Fruit fly (Drosophila melanogaster) whole organism, prepupa: ENCODE measurements around the gene sip1.

Experiments used
- CG10631 ChIP-seq: fragments of 200-800 bp; sonication (Bioruptor generic); optimal IDR thresholded peaks from 2 replicates; lab custom pipeline; 2016; ENCODE audit warnings: missing biosample characterization, missing genetic modification characterization
- CG10669 ChIP-seq: fragments of 200-800 bp; sonication (Bioruptor generic); optimal IDR thresholded peaks from 3 replicates; lab custom pipeline; 2018; ENCODE audit warnings: missing biosample characterization, mild to moderate bottlenecking, missing genetic modification characterization, moderate library complexity
- CG11294 ChIP-seq: fragments of 200-800 bp; sonication (Bioruptor generic); IDR thresholded peaks from 2 replicates; pipeline ENCODE4 v1.3.6; 2022; ENCODE audit warnings: missing biosample characterization, missing genetic modification characterization
- CG11762 ChIP-seq: fragments of 200-800 bp; sonication (Bioruptor generic); optimal IDR thresholded peaks from 3 replicates; lab custom pipeline; 2016; ENCODE audit warnings: missing biosample characterization, missing genetic modification characterization; ENCODE audit not compliant: insufficient read depth
- CG11902 ChIP-seq: fragments of 200-800 bp; sonication (Bioruptor generic); optimal IDR thresholded peaks from 3 replicates; lab custom pipeline; 2016; ENCODE audit warnings: missing biosample characterization, missing genetic modification characterization
- CG1621 ChIP-seq: fragments of 200-800 bp; sonication (Bioruptor generic); optimal IDR thresholded peaks from 3 replicates; lab custom pipeline; 2018; ENCODE audit warnings: missing biosample characterization, mild to moderate bottlenecking, missing genetic modification characterization
- CG3032 ChIP-seq: fragments of 200-800 bp; optimal IDR thresholded peaks from 2 replicates; lab custom pipeline; 2019; ENCODE audit warnings: missing biosample characterization, mild to moderate bottlenecking, missing genetic modification characterization, moderate library complexity
- CG32006 ChIP-seq: fragments of 200-800 bp; sonication (Bioruptor generic); optimal IDR thresholded peaks from 3 replicates; lab custom pipeline; 2017; ENCODE audit warnings: missing biosample characterization, mild to moderate bottlenecking, missing genetic modification characterization
- CG34406 ChIP-seq: fragments of 200-800 bp; sonication (Bioruptor generic); optimal IDR thresholded peaks from 3 replicates; lab custom pipeline; 2016; ENCODE audit warnings: missing biosample characterization, missing genetic modification characterization
- CG6163 ChIP-seq: fragments of 200-800 bp; sonication (Bioruptor generic); IDR thresholded peaks from 3 replicates; pipeline ENCODE4 v1.3.6; 2022; ENCODE audit warnings: missing biosample characterization, missing genetic modification characterization
- CG6276 ChIP-seq: fragments of 200-800 bp; sonication (Bioruptor generic); optimal IDR thresholded peaks from 2 replicates; lab custom pipeline; 2017; ENCODE audit warnings: missing biosample characterization, mild to moderate bottlenecking, missing genetic modification characterization
- CG6792 ChIP-seq: fragments of 200-800 bp; sonication (Bioruptor generic); optimal IDR thresholded peaks from 3 replicates; lab custom pipeline; 2016; ENCODE audit warnings: missing biosample characterization, missing genetic modification characterization
- CG6808 ChIP-seq: fragments of 200-800 bp; sonication (Bioruptor generic); optimal IDR thresholded peaks from 3 replicates; lab custom pipeline; 2017; ENCODE audit warnings: missing biosample characterization, missing genetic modification characterization, mild to moderate bottlenecking, moderate library complexity, missing genetic modification reagents
- CG8119 ChIP-seq: fragments of 200-800 bp; sonication (Bioruptor generic); IDR thresholded peaks from 3 replicates; pipeline ENCODE4 v1.3.6; 2022; ENCODE audit warnings: missing biosample characterization, missing genetic modification characterization
- CG8319 ChIP-seq: fragments of 200-800 bp; sonication (Bioruptor generic); optimal IDR thresholded peaks from 3 replicates; lab custom pipeline; 2016; ENCODE audit warnings: missing biosample characterization, missing genetic modification characterization
- CG9139 ChIP-seq: fragments of 200-800 bp; sonication (Bioruptor generic); optimal IDR thresholded peaks from 3 replicates; lab custom pipeline; 2017; ENCODE audit warnings: missing biosample characterization, mild to moderate bottlenecking, missing genetic modification characterization
- Eip75B ChIP-seq: fragments of 200-800 bp; sonication (Bioruptor generic); optimal IDR thresholded peaks from 3 replicates; lab custom pipeline; 2016; ENCODE audit warnings: missing biosample characterization, missing genetic modification characterization
- Eip78C ChIP-seq: fragments of 200-800 bp; sonication (Bioruptor generic); peaks from one replicate; lab custom pipeline; 2016; ENCODE audit warnings: missing biosample characterization, missing genetic modification characterization
- Eip93F ChIP-seq: fragments of 200-800 bp; sonication (Bioruptor generic); optimal IDR thresholded peaks from 2 replicates; lab custom pipeline; 2016; ENCODE audit warnings: missing biosample characterization, mild to moderate bottlenecking, missing genetic modification characterization
- Ets21C ChIP-seq: fragments of 200-800 bp; sonication (Bioruptor generic); optimal IDR thresholded peaks from 3 replicates; lab custom pipeline; 2016; ENCODE audit warnings: missing biosample characterization, missing genetic modification characterization
- Hr38 ChIP-seq: sonication (Bioruptor generic); optimal IDR thresholded peaks from 2 replicates; lab custom pipeline; 2016; ENCODE audit warnings: missing biosample characterization, missing genetic modification characterization
- Hr39 ChIP-seq: fragments of 200-800 bp; sonication (Bioruptor generic); optimal IDR thresholded peaks from 2 replicates; lab custom pipeline; 2016; ENCODE audit warnings: missing biosample characterization, missing genetic modification characterization
- Hr4 ChIP-seq: fragments of 200-800 bp; sonication (Bioruptor generic); optimal IDR thresholded peaks from 3 replicates; lab custom pipeline; 2016; ENCODE audit warnings: missing biosample characterization, missing genetic modification characterization
- Lpt ChIP-seq: fragments of 200-800 bp; sonication (Bioruptor generic); optimal IDR thresholded peaks from 3 replicates; lab custom pipeline; 2016; ENCODE audit warnings: missing biosample characterization, missing genetic modification characterization
- Smox ChIP-seq: fragments of 200-800 bp; sonication (Bioruptor generic); optimal IDR thresholded peaks from 3 replicates; lab custom pipeline; 2016; ENCODE audit warnings: missing biosample characterization, missing genetic modification characterization
- Sox15 ChIP-seq: fragments of 200-800 bp; sonication (Bioruptor generic); optimal IDR thresholded peaks from 3 replicates; lab custom pipeline; 2016; ENCODE audit warnings: missing biosample characterization, missing genetic modification characterization
- dac ChIP-seq: fragments of 200-800 bp; sonication (Bioruptor generic); optimal IDR thresholded peaks from 2 replicates; lab custom pipeline; 2017; ENCODE audit warnings: missing biosample characterization, mild to moderate bottlenecking, missing genetic modification characterization
- eg ChIP-seq: fragments of 200-800 bp; sonication (Bioruptor generic); IDR thresholded peaks from 3 replicates; pipeline ENCODE4 v1.3.6; 2022; ENCODE audit warnings: missing biosample characterization, missing genetic modification characterization
- esn ChIP-seq: fragments of 200-800 bp; sonication (Bioruptor generic); optimal IDR thresholded peaks from 2 replicates; lab custom pipeline; 2016; ENCODE audit warnings: missing biosample characterization, mild to moderate bottlenecking, missing genetic modification characterization, moderate library complexity
- fd59A ChIP-seq: fragments of 200-800 bp; sonication (Bioruptor generic); optimal IDR thresholded peaks from 2 replicates; lab custom pipeline; 2017; ENCODE audit warnings: missing biosample characterization, mild to moderate bottlenecking, missing genetic modification characterization, missing genetic modification reagents
- lz ChIP-seq: fragments of 200-800 bp; sonication (Bioruptor generic); optimal IDR thresholded peaks from 3 replicates; lab custom pipeline; 2016; ENCODE audit warnings: missing biosample characterization, missing genetic modification characterization
- net ChIP-seq: fragments of 200-800 bp; sonication (Bioruptor generic); optimal IDR thresholded peaks from 3 replicates; lab custom pipeline; 2016; ENCODE audit warnings: missing biosample characterization, missing genetic modification characterization
- pdm3 ChIP-seq: fragments of 200-800 bp; sonication (Bioruptor generic); optimal IDR thresholded peaks from 3 replicates; lab custom pipeline; 2016; ENCODE audit warnings: missing biosample characterization, missing genetic modification characterization
- salr ChIP-seq, 2 experiments: fragments of 200-800 bp; sonication (Bioruptor generic); optimal IDR thresholded peaks; 3 replicates each; lab custom pipeline; 2016 to 2018; ENCODE audit warnings: missing biosample characterization in 2 of 2, missing genetic modification characterization in 2 of 2, mild to moderate bottlenecking in 1 of 2
- ss ChIP-seq, 2 experiments: fragments of 200-800 bp; sonication (Bioruptor generic); optimal IDR thresholded peaks; 2 replicates in 1 of 2; 3 replicates in 1 of 2; lab custom pipeline; 2017 to 2018; ENCODE audit warnings: mild to moderate bottlenecking in 2 of 2, missing biosample characterization in 2 of 2, missing genetic modification characterization in 2 of 2, moderate library complexity in 1 of 2
- svp ChIP-seq: fragments of 200-800 bp; sonication (Bioruptor generic); peaks from one replicate; lab custom pipeline; 2016; ENCODE audit warnings: missing biosample characterization, missing genetic modification characterization
- vri ChIP-seq: fragments of 200-800 bp; sonication (Bioruptor generic); optimal IDR thresholded peaks from 3 replicates; lab custom pipeline; 2016; ENCODE audit warnings: missing biosample characterization, mild to moderate bottlenecking, missing genetic modification characterization

sip1 gene

dm6 chr2L:5723859-5724475 is 3.1 kb downstream of the sip1 start:
- TF ChIP-seq Sox15 (GFP tag; lab: Kevin White, UChicago) (no peak), Eip93F (no peak), CG11294 (GFP tag; lab: Robert Waterston, UW) (no peak), CG10631 (peak; percentile 20), Hr38 (GFP tag; lab: Kevin White, UChicago) (no peak), Smox (GFP tag; lab: Kevin White, UChicago) (no peak), Eip78C (GFP tag; lab: Kevin White, UChicago) (no peak), Eip75B (GFP tag; lab: Kevin White, UChicago) (no peak), esn (GFP tag; lab: Kevin White, UChicago) (no peak), CG11762 (GFP tag; lab: Kevin White, UChicago) (no peak), fd59A (GFP tag; lab: Kevin White, UChicago) (no peak), dac (GFP tag; lab: Kevin White, UChicago) (no peak), Hr4 (GFP tag; lab: Kevin White, UChicago) (peak; percentile 25), net (GFP tag; lab: Kevin White, UChicago) (no peak), CG6163 (peak; percentile 15; the same call in 1 of the 3 replicates), CG32006 (GFP tag; lab: Kevin White, UChicago) (peak; percentile 28), CG6792 (GFP tag; lab: Kevin White, UChicago) (no peak), CG9139 (GFP tag; lab: Kevin White, UChicago) (no peak), Ets21C (GFP tag; lab: Kevin White, UChicago) (no peak)
- TF ChIP-seq, all 60 proteins: peak for 4

dm6 chr2L:5724521-5725023 is 3.7 kb downstream of the sip1 start, which contains the start of gene CG11030:
Gene CG11030, plus strand, starts transcription at chr2L:5724656.
- TF ChIP-seq CG10669 = no peak
- no peak for TF ChIP-seq CG6808 (GFP tag; lab: Kevin White, UChicago)
- TF ChIP-seq eg (GFP tag; lab: Robert Waterston, UW) = 0 out of 3 replicates have a peak, but pooled peaks have one; percentile 9
- 0 out of 3 replicates have a peak, but pooled peaks have one; percentile 55 for TF ChIP-seq CG6163
- peak in 1 of 2 experiments; percentile 58 for TF ChIP-seq ss (GFP tag; optimal IDR thresholded peaks at IDR 0.05; lab: Kevin White, UChicago)
- TF ChIP-seq Hr39 (GFP tag; lab: Kevin White, UChicago) = no peak
- no peak for TF ChIP-seq CG6276 (GFP tag; lab: Kevin White, UChicago)
- TF ChIP-seq Hr38 (GFP tag; lab: Kevin White, UChicago) = no peak
- no peak for TF ChIP-seq lz (GFP tag; lab: Kevin White, UChicago)
- TF ChIP-seq CG8119 (GFP tag; lab: Robert Waterston, UW) = no peak
- no peak for TF ChIP-seq Eip75B (GFP tag; lab: Kevin White, UChicago)
- peak; percentile 38 for TF ChIP-seq Eip78C (GFP tag; lab: Kevin White, UChicago)
- TF ChIP-seq CG3032 (tag; lab: Kevin White, UChicago) = no peak
- no peak for TF ChIP-seq Lpt (GFP tag; lab: Kevin White, UChicago)
- no peak for TF ChIP-seq pdm3 (GFP tag; lab: Kevin White, UChicago)
- peak; percentile 56 for TF ChIP-seq svp (GFP tag; lab: Kevin White, UChicago)
- TF ChIP-seq salr (GFP tag; optimal IDR thresholded peaks at IDR 0.05; lab: Kevin White, UChicago) = no peak
- no peak for TF ChIP-seq CG34406 (GFP tag; lab: Kevin White, UChicago)
- peak; percentile 42 for TF ChIP-seq CG1621
- no peak for TF ChIP-seq CG8319 (GFP tag; lab: Kevin White, UChicago)
- no peak for TF ChIP-seq vri (GFP tag; lab: Kevin White, UChicago)

- peak; percentile 61 for TF ChIP-seq Eip78C (GFP tag; lab: Kevin White, UChicago)
- TF ChIP-seq svp (GFP tag; lab: Kevin White, UChicago) = peak; percentile 44
- TF ChIP-seq CG11902 (GFP tag; lab: Kevin White, UChicago) = no peak
- TF ChIP-seq, all 60 proteins: peak for 2
These were observed 5.2 kb downstream of the sip1 start for dm6 chr2L:5726049-5726448.
